Worm (Caenorhabditis elegans) whole organism, late embryonic: ENCODE results near the gene srg-57.

Source experiments
- ceh-31 ChIP-seq: sonication (generic microtip); optimal IDR thresholded peaks from 2 replicates; lab custom pipeline; 2016; ENCODE audit warnings: missing genetic modification characterization, missing compliant biosample characterization
- ceh-9 ChIP-seq: sonication (generic microtip); optimal IDR thresholded peaks from 2 replicates; lab custom pipeline; 2016; ENCODE audit warnings: mild to moderate bottlenecking, missing genetic modification characterization, inconsistent platforms, missing compliant biosample characterization
- ets-4 ChIP-seq: sonication (generic microtip); optimal IDR thresholded peaks from 2 replicates; lab custom pipeline; 2016; ENCODE audit warnings: missing genetic modification characterization, missing compliant biosample characterization
- hlh-13 ChIP-seq: fragments of 200-800 bp; sonication (Bioruptor generic); optimal IDR thresholded peaks from 2 replicates; lab custom pipeline; 2018; ENCODE audit warnings: mild to moderate bottlenecking, missing genetic modification characterization, missing compliant biosample characterization
- hlh-30 ChIP-seq: sonication (generic microtip); optimal IDR thresholded peaks from 2 replicates; lab custom pipeline; 2017; ENCODE audit warnings: antibody characterized with exemption, missing genetic modification characterization, missing compliant biosample characterization; ENCODE audit not compliant: insufficient read depth
- pha-2 ChIP-seq: sonication (generic microtip); optimal IDR thresholded peaks from 2 replicates; lab custom pipeline; 2017; ENCODE audit warnings: mild to moderate bottlenecking, missing genetic modification characterization, missing compliant biosample characterization

DNA sequence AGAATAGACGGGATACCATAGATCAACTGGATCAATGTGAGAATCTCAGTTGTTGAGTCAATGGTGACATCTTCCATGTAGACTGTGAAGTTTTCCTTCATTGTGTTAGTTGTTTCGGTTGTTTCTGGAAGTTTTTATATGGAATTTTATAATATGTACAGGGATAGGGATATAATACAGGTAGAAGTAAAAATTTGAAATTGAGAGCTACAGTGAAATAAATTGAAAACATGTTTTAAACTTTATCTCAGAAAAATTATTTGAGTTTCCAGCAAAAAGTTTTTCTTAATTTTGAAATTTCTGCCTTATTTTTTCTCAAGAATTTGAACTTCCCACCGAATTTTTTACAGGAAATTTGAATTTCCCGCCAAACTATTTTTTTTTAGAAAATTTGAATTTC is 8.0 kb upstream of the srg-57 start, which contains the start of gene srg-62:
- TF ChIP-seq hlh-30: no peak
- no peak for TF ChIP-seq ets-4
- TF ChIP-seq hlh-13 (GFP tag; lab: Kevin White, UChicago): no peak
- TF ChIP-seq ceh-31 (tag; lab: Kevin White, UChicago): no peak
- no peak for TF ChIP-seq pha-2 (tag; lab: Kevin White, UChicago)
- TF ChIP-seq ceh-9 (tag; lab: Kevin White, UChicago): no peak
